Worm (Caenorhabditis elegans): Measurements from ENCODE around the gene F40G12.10.

DNA sequence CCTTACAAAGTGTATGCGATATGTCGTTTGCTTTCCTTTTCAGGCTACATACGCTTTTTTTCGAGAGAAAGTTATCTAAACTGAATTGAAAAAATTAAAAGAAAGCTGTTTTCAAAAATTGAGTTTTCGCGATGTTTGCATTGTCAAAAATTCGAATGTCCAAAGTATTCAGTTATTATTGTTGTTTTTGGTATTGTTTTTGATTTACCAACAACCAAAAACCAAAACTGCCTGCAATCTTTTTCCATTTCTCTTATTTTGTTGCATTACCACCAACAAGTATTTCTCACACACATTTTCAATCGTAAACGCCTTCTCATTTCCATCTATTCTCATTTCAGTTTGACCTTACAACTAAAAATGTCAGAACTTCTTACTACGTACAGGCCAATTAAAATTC, 45.5 kb downstream of the F40G12.10 start, which contains the start of gene pepm-1:
- no peak for TF ChIP-seq ref-1 (GFP tag; conservative IDR thresholded peaks at IDR 0.05)
- no peak for TF ChIP-seq T22C8.4 (GFP tag; IDR thresholded peaks at IDR 0.05)
- TF ChIP-seq klf-2 (GFP tag; conservative IDR thresholded peaks at IDR 0.05) = no peak
- no peak for TF ChIP-seq ztf-29 (GFP tag; IDR thresholded peaks at IDR 0.05)
- no peak for TF ChIP-seq tab-1 (GFP tag; IDR thresholded peaks at IDR 0.05)
- no peak for TF ChIP-seq cog-1 (tag; optimal IDR thresholded peaks at IDR 0.05)

Data from whole organism, midembryonic.